Worm (Caenorhabditis elegans): ENCODE results near the gene F52E10.2.

DNA sequence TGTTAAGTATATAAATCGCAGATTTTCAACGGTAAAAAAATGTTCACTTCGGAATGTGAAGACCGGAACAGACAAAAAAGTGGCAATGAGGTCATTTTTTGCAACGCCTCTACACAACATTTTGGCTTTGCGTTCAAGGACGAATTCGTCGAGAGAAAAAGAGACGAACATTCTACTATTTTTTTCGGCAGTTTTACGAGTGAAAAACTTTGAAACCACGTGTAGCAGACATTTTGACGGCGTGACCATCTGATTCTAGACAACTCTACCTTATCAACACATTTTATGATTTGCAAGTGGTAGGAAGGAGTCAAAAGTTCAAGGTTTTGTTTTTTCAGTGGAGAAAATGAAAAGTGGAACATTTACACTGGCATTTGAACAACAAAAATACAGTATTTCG, 7.5 kb upstream of the F52E10.2 start:
- TF ChIP-seq nhr-23 (tag; optimal IDR thresholded peaks at IDR 0.05) = no peak
- no peak for TF ChIP-seq R02D3.7 (tag; optimal IDR thresholded peaks at IDR 0.05)
- no peak for TF ChIP-seq nhr-43 (tag; optimal IDR thresholded peaks at IDR 0.05; ENCODE audit: poor library complexity, severe bottlenecking)
- no peak for TF ChIP-seq nhr-11 (tag; optimal IDR thresholded peaks at IDR 0.05)
- no peak for TF ChIP-seq nhr-28 (tag; optimal IDR thresholded peaks at IDR 0.05)
